Worm (Caenorhabditis elegans): ENCODE results near the gene F58G1.7.

The F58G1.7 gene

DNA sequence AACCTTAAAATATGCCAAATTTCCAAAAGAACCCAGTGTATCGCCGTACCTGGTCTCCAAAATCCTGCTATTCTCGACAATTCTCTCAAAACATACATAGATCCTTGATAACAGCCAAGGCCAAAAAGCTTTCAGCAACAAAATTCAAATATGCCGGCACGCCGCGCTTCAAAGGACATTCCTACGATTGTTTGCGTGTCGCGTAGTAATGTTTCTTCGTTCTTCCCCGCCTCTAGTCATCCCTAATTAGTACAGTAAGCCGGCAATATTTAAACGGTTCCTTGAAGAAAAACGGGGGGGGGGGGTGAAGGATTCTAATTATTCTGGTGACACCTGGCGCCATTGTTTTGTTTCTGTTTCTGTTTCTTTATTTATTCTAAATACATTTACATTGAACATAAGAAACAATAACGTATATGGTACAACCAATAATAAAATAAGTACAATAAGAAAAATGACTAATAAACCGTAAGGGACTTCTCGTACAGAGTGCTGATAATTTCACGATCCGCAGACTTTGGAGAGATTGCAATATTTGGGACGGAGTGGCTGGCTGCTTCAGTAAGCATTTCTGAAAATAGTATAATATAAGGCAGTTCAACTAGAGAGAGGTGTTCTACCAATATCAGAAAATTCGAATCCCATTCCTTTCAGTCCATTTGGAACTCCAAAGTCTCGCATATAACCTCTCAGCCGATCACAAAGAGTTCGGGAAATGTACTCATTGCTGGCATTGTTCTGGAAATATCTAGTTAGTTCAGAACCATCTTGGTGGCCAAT, 46.1 kb upstream of the F58G1.7 start (continued):
- TF ChIP-seq ztf-18 (tag; optimal IDR thresholded peaks at IDR 0.05) (no peak), hlh-12 (tag; optimal IDR thresholded peaks at IDR 0.05) (no peak), tlf-1 (GFP tag; optimal IDR thresholded peaks at IDR 0.05) (peak; percentile 83), nfyb-1 (GFP tag; IDR thresholded peaks at IDR 0.05) (peak; percentile 70; the same call in 1 of the 2 replicates), die-1 (tag; optimal IDR thresholded peaks at IDR 0.05) (no peak), egl-44 (GFP tag; IDR thresholded peaks at IDR 0.05) (0 out of 2 replicates have a peak, but pooled peaks have one; percentile 20), F22D6.2 (tag; optimal IDR thresholded peaks at IDR 0.05) (peak; percentile 55), nhr-179 (tag; optimal IDR thresholded peaks at IDR 0.05) (no peak), ztf-26 (tag; optimal IDR thresholded peaks at IDR 0.05) (peak; percentile 77), ceh-58 (GFP tag; IDR thresholded peaks at IDR 0.05) (no peak), madf-10 (tag; optimal IDR thresholded peaks at IDR 0.05) (peak; percentile 73), F23B12.7 (tag; optimal IDR thresholded peaks at IDR 0.05; ENCODE audit: insufficient read depth) (no peak), F39B2.1 (GFP tag; IDR thresholded peaks at IDR 0.05) (0 out of 2 replicates have a peak, but pooled peaks have one; percentile 20), ama-1 (optimal IDR thresholded peaks at IDR 0.05) (peak; percentile 50), ama-1 (GFP tag; optimal IDR thresholded peaks at IDR 0.05) (no peak), mcd-1 (GFP tag; IDR thresholded peaks at IDR 0.05) (peak; percentile 40; the same call in 1 of the 2 replicates), ceh-40 (GFP tag; IDR thresholded peaks at IDR 0.05) (no peak), bed-2 (GFP tag; IDR thresholded peaks at IDR 0.05) (no peak), mxl-1 (tag; optimal IDR thresholded peaks at IDR 0.05) (no peak), rec-8 (tag; optimal IDR thresholded peaks at IDR 0.05) (no peak), cebp-1 (GFP tag; IDR thresholded peaks at IDR 0.05) (no peak), cebp-1 (tag; optimal IDR thresholded peaks at IDR 0.05) (peak; percentile 58), attf-5 (GFP tag; optimal IDR thresholded peaks at IDR 0.05) (peak; percentile 13), ztf-22 (GFP tag; optimal IDR thresholded peaks at IDR 0.05) (peak; percentile 28), hmg-20 (GFP tag; IDR thresholded peaks at IDR 0.05) (no peak; the same call in 1 of the 2 replicates), F57C9.4 (tag; optimal IDR thresholded peaks at IDR 0.05) (no peak), B0336.3 (GFP tag; IDR thresholded peaks at IDR 0.05) (peak; percentile 75), let-526 (GFP tag; IDR thresholded peaks at IDR 0.05) (no peak), B0261.1 (tag; optimal IDR thresholded peaks at IDR 0.05) (no peak), let-607 (tag; optimal IDR thresholded peaks at IDR 0.05) (peak; percentile 3 to 20), sptf-2 (GFP tag; optimal IDR thresholded peaks at IDR 0.05) (no peak), Y56A3A.18 (GFP tag; IDR thresholded peaks at IDR 0.05) (peak; percentile 92), repo-1 (tag; optimal IDR thresholded peaks at IDR 0.05) (peak; percentile 96), nhr-27 (tag; optimal IDR thresholded peaks at IDR 0.05) (no peak), C17E4.6 (GFP tag; IDR thresholded peaks at IDR 0.05) (no peak), rcor-1 (GFP tag; IDR thresholded peaks at IDR 0.05) (no peak), lin-35 (GFP tag; optimal IDR thresholded peaks at IDR 0.05) (no peak), ekl-4 (GFP tag; IDR thresholded peaks at IDR 0.05) (peak; percentile 71), pbrm-1 (GFP tag; IDR thresholded peaks at IDR 0.05) (peak; percentile 54; the same call in 1 of the 2 replicates), ztf-3 (GFP tag; optimal IDR thresholded peaks at IDR 0.05) (no peak), snpc-1.3 (tag; optimal IDR thresholded peaks at IDR 0.05; ENCODE audit: insufficient read depth) (no peak), madf-8 (GFP tag; conservative IDR thresholded peaks at IDR 0.05) (no peak), lsl-1 (GFP tag; optimal IDR thresholded peaks at IDR 0.05) (no peak), nhr-80 (tag; optimal IDR thresholded peaks at IDR 0.05) (peak; percentile 71), K11D2.4 (GFP tag; IDR thresholded peaks at IDR 0.05) (peak; percentile 49; the same call in 1 of the 2 replicates), chd-7 (tag; optimal IDR thresholded peaks at IDR 0.05) (peak; percentile 84)

All from whole organism, young adult.